Fruit fly (Drosophila melanogaster): ENCODE results near the gene f.

f gene

dm6 chrX:17329933-17330674, 97.4 kb downstream of the f start (continued):
- TF ChIP-seq hb (GFP tag; IDR thresholded peaks at IDR 0.05; ENCODE audit: partially characterized antibody) = no peak
- TF ChIP-seq phol (tag; optimal IDR thresholded peaks at IDR 0.05) = peak; percentile 48
- TF ChIP-seq oc (tag; optimal IDR thresholded peaks at IDR 0.05) = no peak
- TF ChIP-seq hbn (GFP tag; IDR thresholded peaks at IDR 0.05; ENCODE audit: partially characterized antibody) = no peak
- TF ChIP-seq CG10543 (GFP tag; optimal IDR thresholded peaks at IDR 0.05) = no peak
- no peak for TF ChIP-seq peb (GFP tag; IDR thresholded peaks at IDR 0.05)
- no peak for TF ChIP-seq exex (tag; optimal IDR thresholded peaks at IDR 0.05)
- no peak for TF ChIP-seq Gsc (GFP tag; IDR thresholded peaks at IDR 0.05)
- no peak for TF ChIP-seq CG3838 (GFP tag; optimal IDR thresholded peaks at IDR 0.05)
- no peak for TF ChIP-seq corto (GFP tag; optimal IDR thresholded peaks at IDR 0.05)
- no peak for TF ChIP-seq CG11456 (GFP tag; IDR thresholded peaks at IDR 0.05)
- TF ChIP-seq danr (GFP tag; IDR thresholded peaks at IDR 0.05) = peak; percentile 33; the same call in 1 of the 2 replicates
- TF ChIP-seq CG9215 (GFP tag; IDR thresholded peaks at IDR 0.05) = peak; percentile 43; the same call in 1 of the 2 replicates
- TF ChIP-seq MTF-1 (GFP tag; optimal IDR thresholded peaks at IDR 0.05; ENCODE audit: borderline replicate concordance) = no peak
- TF ChIP-seq bcd (GFP tag; optimal IDR thresholded peaks at IDR 0.05) = peak; percentile 42
- no peak for TF ChIP-seq H15 (GFP tag; IDR thresholded peaks at IDR 0.05)
- no peak for TF ChIP-seq NC2α (GFP tag; optimal IDR thresholded peaks at IDR 0.05)
- TF ChIP-seq Spps (tag; optimal IDR thresholded peaks at IDR 0.05) = no peak
- no peak for TF ChIP-seq org-1 (GFP tag; optimal IDR thresholded peaks at IDR 0.05)
- TF ChIP-seq pum (GFP tag; optimal IDR thresholded peaks at IDR 0.05) = peak; percentile 15
- no peak for TF ChIP-seq shn (GFP tag; optimal IDR thresholded peaks at IDR 0.05)
- peak; percentile 42; the same call in 1 of the 2 replicates for TF ChIP-seq CG11696 (GFP tag; IDR thresholded peaks at IDR 0.05)
- TF ChIP-seq nau (GFP tag; optimal IDR thresholded peaks at IDR 0.05) = peak; percentile 25
- TF ChIP-seq CG6272 (GFP tag; IDR thresholded peaks at IDR 0.05) = no peak
- TF ChIP-seq CG5245 (GFP tag; optimal IDR thresholded peaks at IDR 0.05) = no peak
- 0 out of 2 replicates have a peak, but pooled peaks have one; percentile 10 for TF ChIP-seq esg (GFP tag; conservative IDR thresholded peaks at IDR 0.05)
- no peak for TF ChIP-seq CG16863 (GFP tag; optimal IDR thresholded peaks at IDR 0.05)
- peak; percentile 2 for TF ChIP-seq disco-r (GFP tag; optimal IDR thresholded peaks at IDR 0.05)
- TF ChIP-seq dmrt99B (tag; optimal IDR thresholded peaks at IDR 0.05) = peak; percentile 55
- TF ChIP-seq CG1233 (GFP tag; optimal IDR thresholded peaks at IDR 0.05) = peak; percentile 45
- TF ChIP-seq CG17385 (GFP tag; optimal IDR thresholded peaks at IDR 0.05) = peak; percentile 35
- no peak for TF ChIP-seq Tbp (GFP tag; optimal IDR thresholded peaks at IDR 0.05)
- TF ChIP-seq Doc3 (GFP tag; IDR thresholded peaks at IDR 0.05; ENCODE audit: partially characterized antibody) = no peak
- no peak for TF ChIP-seq gce (GFP tag; IDR thresholded peaks at IDR 0.05)
- peak; percentile 48 for TF ChIP-seq Fer3 (tag; optimal IDR thresholded peaks at IDR 0.05)
- no peak for TF ChIP-seq CG7372 (GFP tag; IDR thresholded peaks at IDR 0.05)
- TF ChIP-seq CG2678 (tag; optimal IDR thresholded peaks at IDR 0.05) = peak; percentile 82
- TF ChIP-seq ATbp (GFP tag; optimal IDR thresholded peaks at IDR 0.05) = no peak
- peak; percentile 41; the same call in 2 of the 3 replicates for TF ChIP-seq row (GFP tag; IDR thresholded peaks at IDR 0.05)
- no peak for TF ChIP-seq dimm (GFP tag; IDR thresholded peaks at IDR 0.05)
- TF ChIP-seq Bgb (GFP tag; IDR thresholded peaks at IDR 0.05; ENCODE audit: partially characterized antibody) = no peak
- peak; percentile 79; the same call in 2 of the 3 replicates for TF ChIP-seq dysf (GFP tag; IDR thresholded peaks at IDR 0.05)
- no peak for TF ChIP-seq Dad (GFP tag; optimal IDR thresholded peaks at IDR 0.05)
- no peak for TF ChIP-seq CG14965 (GFP tag; optimal IDR thresholded peaks at IDR 0.05; ENCODE audit: borderline replicate concordance)
- TF ChIP-seq mld (GFP tag; IDR thresholded peaks at IDR 0.05; ENCODE audit: partially characterized antibody) = no peak
- no peak for TF ChIP-seq dan (GFP tag; IDR thresholded peaks at IDR 0.05)
- TF ChIP-seq Jarid2 (GFP tag; optimal IDR thresholded peaks at IDR 0.05) = no peak
- TF ChIP-seq CG17612 (GFP tag; IDR thresholded peaks at IDR 0.05) = no peak
- TF ChIP-seq klu (GFP tag; IDR thresholded peaks at IDR 0.05) = no peak
- TF ChIP-seq zfh2 (GFP tag; optimal IDR thresholded peaks at IDR 0.05) = peak; percentile 34

Data from whole organism, embryonic.